Fruit fly (Drosophila melanogaster) whole organism, pupa: ENCODE results near the gene CG10700.

Experiments
- CG10348 ChIP-seq: fragments of 200-800 bp; sonication (Bioruptor generic); IDR thresholded peaks from 2 replicates; pipeline ENCODE4 v1.3.6; 2022; ENCODE audit warnings: missing biosample characterization, missing genetic modification characterization
- CG12605 ChIP-seq: fragments of 200-800 bp; sonication (Bioruptor generic); IDR thresholded peaks from 2 replicates; pipeline ENCODE4 v1.3.6; 2022; ENCODE audit warnings: missing biosample characterization, missing genetic modification characterization
- CG13204 ChIP-seq: fragments of 200-800 bp; sonication (Bioruptor generic); optimal IDR thresholded peaks from 2 replicates; lab custom pipeline; 2018; ENCODE audit warnings: missing biosample characterization, mild to moderate bottlenecking, missing genetic modification characterization, moderate library complexity
- CG14655 ChIP-seq: fragments of 200-800 bp; sonication (Bioruptor generic); optimal IDR thresholded peaks from 3 replicates; lab custom pipeline; 2017; ENCODE audit warnings: mild to moderate bottlenecking, missing biosample characterization, missing genetic modification reagents, missing genetic modification characterization
- CG15710 ChIP-seq: fragments of 200-800 bp; sonication (Bioruptor generic); optimal IDR thresholded peaks from 2 replicates; lab custom pipeline; 2018; ENCODE audit warnings: missing biosample characterization, mild to moderate bottlenecking, missing genetic modification characterization, moderate library complexity
- CG17806 ChIP-seq: fragments of 200-800 bp; sonication (Bioruptor generic); optimal IDR thresholded peaks from 2 replicates; lab custom pipeline; 2018; ENCODE audit warnings: missing biosample characterization, mild to moderate bottlenecking, missing genetic modification characterization, moderate library complexity
- CG32121 ChIP-seq: fragments of 200-800 bp; sonication (Bioruptor generic); IDR thresholded peaks from 2 replicates; pipeline ENCODE4 v1.3.6; 2022; ENCODE audit warnings: missing biosample characterization, missing genetic modification characterization
- CG34367 ChIP-seq: fragments of 200-800 bp; sonication (Bioruptor generic); optimal IDR thresholded peaks from 2 replicates; lab custom pipeline; 2018; ENCODE audit warnings: missing biosample characterization, mild to moderate bottlenecking, missing genetic modification characterization
- CG4496 ChIP-seq: fragments of 200-800 bp; sonication (Bioruptor generic); IDR thresholded peaks from 3 replicates; pipeline ENCODE4 v1.3.6; 2022; ENCODE audit warnings: missing biosample characterization, missing genetic modification characterization
- CG8159 ChIP-seq: fragments of 200-800 bp; sonication (Bioruptor generic); optimal IDR thresholded peaks from 3 replicates; lab custom pipeline; 2018; ENCODE audit warnings: missing biosample characterization, mild to moderate bottlenecking, missing genetic modification characterization, moderate library complexity
- CG8301 ChIP-seq: fragments of 200-800 bp; sonication (Bioruptor generic); optimal IDR thresholded peaks from 2 replicates; lab custom pipeline; 2018; ENCODE audit warnings: missing biosample characterization, mild to moderate bottlenecking, missing genetic modification characterization
- CG9948 ChIP-seq: fragments of 200-800 bp; sonication (Bioruptor generic); optimal IDR thresholded peaks from 2 replicates; lab custom pipeline; 2018; ENCODE audit warnings: missing biosample characterization, mild to moderate bottlenecking, missing genetic modification characterization, moderate library complexity
- D1 ChIP-seq: fragments of 200-800 bp; sonication (Bioruptor generic); optimal IDR thresholded peaks from 2 replicates; lab custom pipeline; 2018; ENCODE audit warnings: missing biosample characterization, mild to moderate bottlenecking, missing genetic modification characterization, moderate library complexity
- EcR ChIP-seq: fragments of 200-800 bp; sonication (Bioruptor generic); optimal IDR thresholded peaks from 3 replicates; lab custom pipeline; 2019; ENCODE audit warnings: missing biosample characterization, missing genetic modification characterization, mild to moderate bottlenecking, moderate library complexity, missing genetic modification reagents
- Ets98B ChIP-seq: fragments of 200-800 bp; sonication (Bioruptor generic); IDR thresholded peaks from 2 replicates; pipeline ENCODE4 v1.3.6; 2022; ENCODE audit warnings: missing biosample characterization, missing genetic modification characterization
- Pif1A ChIP-seq: fragments of 200-800 bp; sonication (Bioruptor generic); optimal IDR thresholded peaks from 3 replicates; lab custom pipeline; 2016; ENCODE audit warnings: missing biosample characterization, missing genetic modification characterization
- Pif1B ChIP-seq: fragments of 200-800 bp; sonication (Bioruptor generic); optimal IDR thresholded peaks from 3 replicates; lab custom pipeline; 2016; ENCODE audit warnings: missing biosample characterization, missing genetic modification characterization
- Snoo ChIP-seq: fragments of 200-800 bp; sonication (Bioruptor generic); optimal IDR thresholded peaks from 3 replicates; lab custom pipeline; 2017; ENCODE audit warnings: missing biosample characterization, mild to moderate bottlenecking, missing genetic modification characterization, inconsistent platforms
- fd96Ca ChIP-seq: fragments of 200-800 bp; sonication (Bioruptor generic); IDR thresholded peaks from 3 replicates; pipeline ENCODE4 v1.3.6; 2022; ENCODE audit warnings: missing biosample characterization, missing genetic modification characterization
- gl ChIP-seq: fragments of 200-800 bp; sonication (Bioruptor generic); optimal IDR thresholded peaks from 2 replicates; lab custom pipeline; 2018; ENCODE audit warnings: missing biosample characterization, mild to moderate bottlenecking, missing genetic modification characterization
- rn ChIP-seq: fragments of 200-800 bp; sonication (Bioruptor generic); IDR thresholded peaks from 2 replicates; pipeline ENCODE4 v1.3.6; 2022; ENCODE audit warnings: missing biosample characterization, missing genetic modification characterization

Gene CG10700

dm6 chr2L:19103176-19103921, 24.5 kb upstream of the CG10700 start:
- TF ChIP-seq Pif1A (GFP tag; lab: Kevin White, UChicago) (no peak), CG8159 (tag; lab: Kevin White, UChicago) (no peak), gl (tag; lab: Kevin White, UChicago) (no peak), D1 (tag; lab: Kevin White, UChicago) (no peak), CG9948 (tag; lab: Kevin White, UChicago) (no peak), CG14655 (GFP tag; lab: Kevin White, UChicago) (no peak), CG12605 (no peak), CG10348 (no peak), CG13204 (GFP tag; lab: Kevin White, UChicago) (no peak), fd96Ca (GFP tag; lab: Robert Waterston, UW) (no peak), EcR (GFP tag; lab: Kevin White, UChicago) (no peak), CG8301 (no peak), Pif1B (GFP tag; lab: Kevin White, UChicago) (no peak), CG4496 (GFP tag; lab: Robert Waterston, UW) (no peak)

DNA sequence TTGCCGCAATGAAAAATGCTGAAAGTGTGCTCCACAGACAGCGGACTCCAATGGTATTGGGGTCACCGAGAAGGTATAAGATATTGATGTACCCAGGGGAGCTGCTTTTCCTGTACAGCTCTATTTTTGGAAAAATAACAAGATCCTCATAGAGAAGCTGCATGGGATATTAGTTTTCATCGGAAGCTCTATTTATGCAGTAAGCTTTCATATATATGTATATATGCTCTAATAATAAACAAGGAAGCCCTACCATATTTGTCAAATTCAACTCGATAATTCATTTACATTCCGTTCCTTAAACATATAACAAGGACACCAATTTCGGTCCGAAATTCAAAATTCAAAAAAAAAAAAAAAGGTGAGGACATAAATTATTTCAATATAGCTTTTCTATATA, 22.9 kb upstream of the CG10700 start, which contains the start of the genes CG17344 and CG43731:
CG17344 (plus strand) TSS at position 301 of the 400 bp plus-strand sequence.
CG43731 (plus strand) TSS at position 301 of the 400 bp plus-strand sequence.
- no peak for TF ChIP-seq CG8159 (tag; lab: Kevin White, UChicago)
- TF ChIP-seq CG9948 (tag; lab: Kevin White, UChicago): no peak
- TF ChIP-seq CG34367 (tag; lab: Kevin White, UChicago): no peak
- no peak for TF ChIP-seq Pif1B (GFP tag; lab: Kevin White, UChicago)
- no peak for TF ChIP-seq Pif1A (GFP tag; lab: Kevin White, UChicago)
- TF ChIP-seq D1 (tag; lab: Kevin White, UChicago): no peak

DNA sequence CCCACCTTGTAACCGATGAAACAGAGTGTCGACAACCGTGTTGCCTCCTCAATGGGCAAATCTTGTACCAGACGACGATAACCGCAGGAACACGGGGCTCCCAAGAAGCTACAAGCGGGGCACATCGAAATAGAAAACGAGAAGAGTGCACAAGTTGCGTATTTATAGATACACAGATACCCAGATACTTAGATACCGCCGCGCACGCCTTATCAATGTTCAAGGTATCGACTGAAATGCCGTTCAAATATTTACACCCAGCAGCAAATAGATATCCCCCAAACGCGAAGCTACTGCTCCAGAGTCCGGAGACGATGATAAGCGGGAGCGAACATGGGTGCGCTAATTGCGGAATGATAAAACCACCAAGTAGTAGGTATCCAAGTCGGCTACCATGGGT, 19.8 kb upstream of the CG10700 start:
- TF ChIP-seq D1 (tag; lab: Kevin White, UChicago) (no peak), CG15710 (tag; lab: Kevin White, UChicago) (no peak), CG8301 (no peak), Ets98B (GFP tag; lab: Robert Waterston, UW) (no peak), Pif1B (GFP tag; lab: Kevin White, UChicago) (no peak), CG8159 (tag; lab: Kevin White, UChicago) (no peak), Pif1A (GFP tag; lab: Kevin White, UChicago) (no peak), CG13204 (GFP tag; lab: Kevin White, UChicago) (no peak)
- TF ChIP-seq, all 21 proteins: peak for 0

DNA sequence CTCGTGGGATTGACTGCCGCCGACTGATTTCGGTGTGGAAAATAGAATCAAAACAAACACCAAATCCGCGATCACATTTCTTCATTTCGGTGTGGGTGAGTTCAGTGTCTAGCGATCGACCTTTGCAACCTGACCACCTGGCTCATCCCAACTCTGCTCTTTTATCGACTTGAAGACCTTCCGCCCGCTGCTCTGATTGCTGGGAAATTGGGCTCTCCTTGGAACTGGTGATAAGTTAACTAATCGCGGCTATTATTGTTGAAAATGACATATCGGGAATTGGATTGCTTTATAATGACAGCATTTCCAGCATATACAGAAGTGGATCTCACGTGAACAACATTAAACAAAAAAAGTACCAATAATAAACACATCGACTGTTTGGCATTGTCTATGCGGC, 18.5 kb upstream of the CG10700 start:
- TF ChIP-seq CG32121 (no peak), rn (GFP tag; lab: Robert Waterston, UW) (no peak), Pif1A (GFP tag; lab: Kevin White, UChicago) (no peak), CG8301 (no peak), EcR (GFP tag; lab: Kevin White, UChicago) (no peak), Ets98B (GFP tag; lab: Robert Waterston, UW) (no peak), CG34367 (tag; lab: Kevin White, UChicago) (no peak), Pif1B (GFP tag; lab: Kevin White, UChicago) (no peak)

- TF ChIP-seq CG14655 (GFP tag; lab: Kevin White, UChicago) (no peak), CG4496 (GFP tag; lab: Robert Waterston, UW) (no peak), gl (tag; lab: Kevin White, UChicago) (no peak), Ets98B (GFP tag; lab: Robert Waterston, UW) (no peak), EcR (GFP tag; lab: Kevin White, UChicago) (no peak), CG17806 (tag; lab: Kevin White, UChicago) (no peak), Snoo (tag; lab: Kevin White, UChicago) (no peak), CG8159 (tag; lab: Kevin White, UChicago) (no peak), CG13204 (GFP tag; lab: Kevin White, UChicago) (no peak), Pif1B (GFP tag; lab: Kevin White, UChicago) (no peak)
- TF ChIP-seq, all 21 proteins: peak for 0
Observed at dm6 chr2L:19096361-19096760, 17.5 kb upstream of the CG10700 start.

DNA sequence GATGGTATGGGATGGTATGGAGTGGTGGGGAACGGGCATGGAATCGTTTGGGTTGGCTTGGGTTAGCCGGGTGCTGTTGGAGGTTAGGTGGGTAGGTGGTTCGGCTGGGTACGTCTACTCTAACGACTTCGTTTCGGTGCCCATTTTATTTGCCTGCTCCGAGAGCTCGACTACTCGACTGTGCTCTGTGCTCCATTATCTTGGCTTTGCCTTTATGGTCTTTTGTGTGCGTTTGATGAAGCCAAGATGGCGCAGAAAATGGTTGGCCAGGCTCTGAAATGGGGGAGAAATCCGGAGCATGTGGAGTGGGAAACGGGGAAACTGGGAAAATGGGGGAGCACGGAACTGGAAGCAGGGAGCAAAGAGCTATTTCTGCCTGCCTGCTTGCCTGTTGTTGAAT, 15.0 kb upstream of the CG10700 start:
- TF ChIP-seq CG4496 (GFP tag; lab: Robert Waterston, UW) (no peak), CG10348 (no peak), CG8159 (tag; lab: Kevin White, UChicago) (no peak), CG8301 (no peak), CG13204 (GFP tag; lab: Kevin White, UChicago) (no peak), D1 (tag; lab: Kevin White, UChicago) (no peak), CG17806 (tag; lab: Kevin White, UChicago) (no peak), CG14655 (GFP tag; lab: Kevin White, UChicago) (no peak), Pif1B (GFP tag; lab: Kevin White, UChicago) (no peak), CG34367 (tag; lab: Kevin White, UChicago) (no peak), Snoo (tag; lab: Kevin White, UChicago) (no peak), CG12605 (no peak), gl (tag; lab: Kevin White, UChicago) (no peak), fd96Ca (GFP tag; lab: Robert Waterston, UW) (no peak), CG15710 (tag; lab: Kevin White, UChicago) (no peak), Ets98B (GFP tag; lab: Robert Waterston, UW) (no peak), CG9948 (tag; lab: Kevin White, UChicago) (no peak), EcR (GFP tag; lab: Kevin White, UChicago) (no peak), CG32121 (no peak)
- TF ChIP-seq, all 21 proteins: peak for 0
